Worm (Caenorhabditis elegans) whole organism, L4/young adult: ENCODE data around the gene fbxo-11.2.

Experiments
- W03F9.2 ChIP-seq: fragments of 150-350 bp; optimal IDR thresholded peaks from 2 replicates; lab custom pipeline; 2014; ENCODE audit warnings: missing biosample characterization, missing genetic modification characterization
- dao-5 ChIP-seq: sonication (generic microtip); optimal IDR thresholded peaks from 2 replicates; lab custom pipeline; 2016; ENCODE audit warnings: missing genotype, missing genetic modification characterization, moderate library complexity, missing compliant biosample characterization
- him-1 ChIP-seq: sonication (generic microtip); optimal IDR thresholded peaks from 2 replicates; lab custom pipeline; 2016; ENCODE audit warnings: missing genotype, missing genetic modification reagents, missing genetic modification characterization, missing compliant biosample characterization

DNA sequence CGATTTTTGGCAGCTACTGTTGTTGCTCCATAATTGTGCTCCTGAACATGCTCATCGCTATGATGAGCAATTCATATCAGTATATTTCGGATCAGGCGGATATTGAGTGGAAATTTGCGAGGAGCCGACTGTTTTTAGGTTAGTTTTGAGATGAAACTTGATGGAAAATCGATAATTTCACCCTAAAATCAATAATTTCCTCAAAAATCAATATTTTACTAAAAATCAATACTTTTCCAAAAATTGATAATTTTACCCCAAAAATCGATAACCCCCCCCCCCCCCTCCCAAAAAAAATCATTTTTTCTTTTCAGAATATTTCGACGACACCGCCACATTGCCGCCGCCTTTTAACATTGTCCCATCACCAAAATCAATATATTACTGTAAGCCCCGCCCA, 54.2 kb downstream of the fbxo-11.2 start:
- TF ChIP-seq him-1 (tag; lab: Kevin White, UChicago) (no peak), W03F9.2 (tag; lab: Kevin White, UChicago) (no peak), dao-5 (tag; lab: Kevin White, UChicago) (no peak)
